Fruit fly (Drosophila melanogaster): Measurements from ENCODE around the gene CG13875.

The CG13875 gene

dm6 chr3L:165981-166788 lies 13.5 kb upstream of the CG13875 start (continued):
- TF ChIP-seq Gug (GFP tag; IDR thresholded peaks at IDR 0.05): 0 out of 2 replicates have a peak, but pooled peaks have one; percentile 8
- TF ChIP-seq ss (GFP tag; optimal IDR thresholded peaks at IDR 0.05): peak; percentile 20 to 59
- TF ChIP-seq Blimp-1 (GFP tag; optimal IDR thresholded peaks at IDR 0.05): no peak
- TF ChIP-seq CG3032 (tag; optimal IDR thresholded peaks at IDR 0.05): peak; percentile 29
- peak; percentile 46 for TF ChIP-seq CG7368 (GFP tag; optimal IDR thresholded peaks at IDR 0.05)
- TF ChIP-seq Smox (GFP tag; optimal IDR thresholded peaks at IDR 0.05): peak; percentile 26
- no peak for TF ChIP-seq Eip93F (GFP tag; optimal IDR thresholded peaks at IDR 0.05)
- TF ChIP-seq Sox14 (GFP tag; optimal IDR thresholded peaks at IDR 0.05): peak; percentile 48
- TF ChIP-seq pdm3 (GFP tag; optimal IDR thresholded peaks at IDR 0.05): no peak
- TF ChIP-seq fkh (GFP tag; optimal IDR thresholded peaks at IDR 0.05): peak; percentile 64
- TF ChIP-seq Hr38 (GFP tag; optimal IDR thresholded peaks at IDR 0.05): no peak
- TF ChIP-seq CG32006 (GFP tag; optimal IDR thresholded peaks at IDR 0.05): peak; percentile 67
- TF ChIP-seq fd85E (GFP tag; optimal IDR thresholded peaks at IDR 0.05): no peak
- TF ChIP-seq CG6808 (GFP tag; optimal IDR thresholded peaks at IDR 0.05): peak; percentile 32
- TF ChIP-seq Hr4 (GFP tag; optimal IDR thresholded peaks at IDR 0.05): peak; percentile 66
- peak; percentile 57 for TF ChIP-seq CG10631 (GFP tag; optimal IDR thresholded peaks at IDR 0.05)
- no peak for TF ChIP-seq CG8632 (GFP tag; optimal IDR thresholded peaks at IDR 0.05)
- peak in 1 of 2 experiments; percentile 23 for TF ChIP-seq salr (GFP tag; optimal IDR thresholded peaks at IDR 0.05)
- peak; percentile 62 for TF ChIP-seq CG6276 (GFP tag; optimal IDR thresholded peaks at IDR 0.05)
- peak; percentile 45 for TF ChIP-seq Ets96B (tag; optimal IDR thresholded peaks at IDR 0.05)
- peak; percentile 55 for TF ChIP-seq Sox102F (GFP tag; optimal IDR thresholded peaks at IDR 0.05)
- TF ChIP-seq CG6792 (GFP tag; optimal IDR thresholded peaks at IDR 0.05): peak; percentile 59
- no peak for TF ChIP-seq spab (GFP tag; optimal IDR thresholded peaks at IDR 0.05)

DNA sequence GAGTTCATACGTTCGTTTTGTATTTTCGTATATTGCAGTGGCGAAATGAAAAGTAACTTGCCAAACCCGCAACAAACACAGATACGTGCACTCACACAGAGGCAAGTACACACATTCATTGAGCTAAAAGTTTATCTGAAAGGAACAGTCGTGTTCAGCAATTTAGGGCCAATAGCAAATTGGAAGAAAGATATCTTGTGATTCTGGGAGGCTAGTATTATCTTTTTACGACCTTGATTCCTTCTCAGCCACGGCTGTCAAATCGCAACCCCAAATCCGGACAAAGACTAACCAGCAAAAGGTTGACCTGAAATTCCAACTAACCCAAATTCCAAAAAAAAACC lies 13.0 kb upstream of the CG13875 start:
- no peak for TF ChIP-seq topi (GFP tag; optimal IDR thresholded peaks at IDR 0.05)
- TF ChIP-seq Eip75B (GFP tag; optimal IDR thresholded peaks at IDR 0.05): no peak
- peak; percentile 35 for TF ChIP-seq lz (GFP tag; optimal IDR thresholded peaks at IDR 0.05)
- TF ChIP-seq esn (GFP tag; optimal IDR thresholded peaks at IDR 0.05): peak; percentile 49
- peak; percentile 25 for TF ChIP-seq Blimp-1 (GFP tag; optimal IDR thresholded peaks at IDR 0.05)
- peak; percentile 2 for TF ChIP-seq CG3919 (GFP tag; optimal IDR thresholded peaks at IDR 0.05)
- TF ChIP-seq cyc (GFP tag; optimal IDR thresholded peaks at IDR 0.05): peak; percentile 28
- TF ChIP-seq fd59A (GFP tag; optimal IDR thresholded peaks at IDR 0.05): no peak
- no peak for TF ChIP-seq CG34406 (GFP tag; optimal IDR thresholded peaks at IDR 0.05)
- no peak for TF ChIP-seq Eip78C (GFP tag)
- no peak for TF ChIP-seq pdm3 (GFP tag; optimal IDR thresholded peaks at IDR 0.05)
- no peak for TF ChIP-seq dsx (GFP tag; optimal IDR thresholded peaks at IDR 0.05; ENCODE audit: poor library complexity, severe bottlenecking)
- no peak for TF ChIP-seq vri (GFP tag; optimal IDR thresholded peaks at IDR 0.05)
- no peak for TF ChIP-seq CG9139 (GFP tag; optimal IDR thresholded peaks at IDR 0.05)
- TF ChIP-seq net (GFP tag; optimal IDR thresholded peaks at IDR 0.05): no peak
- peak; percentile 56 for TF ChIP-seq svp (GFP tag)
- 0 out of 3 replicates have a peak, but pooled peaks have one; percentile 9 for TF ChIP-seq CG8119 (GFP tag; IDR thresholded peaks at IDR 0.05)
- TF ChIP-seq CG8632 (GFP tag; optimal IDR thresholded peaks at IDR 0.05): peak; percentile 4
- no peak for TF ChIP-seq CG10631 (GFP tag; optimal IDR thresholded peaks at IDR 0.05)
- TF ChIP-seq CG31627 (GFP tag; optimal IDR thresholded peaks at IDR 0.05): peak; percentile 1
- peak; percentile 28 for TF ChIP-seq Met (GFP tag; optimal IDR thresholded peaks at IDR 0.05)
